Worm (Caenorhabditis elegans) whole organism, L2 larva: ENCODE results near the gene dhs-11.

Source experiments
- C34F6.9 ChIP-seq: fragments of 150-350 bp; optimal IDR thresholded peaks from 2 replicates; lab custom pipeline; 2014; ENCODE audit warnings: missing biosample characterization, missing genetic modification characterization
- F13H6.1 ChIP-seq: sonication (generic microtip); optimal IDR thresholded peaks from 2 replicates; lab custom pipeline; 2016; ENCODE audit warnings: missing genetic modification characterization, missing compliant biosample characterization
- R02D3.7 ChIP-seq: fragments of 150-350 bp; optimal IDR thresholded peaks from 2 replicates; lab custom pipeline; 2014; ENCODE audit warnings: missing biosample characterization, missing genetic modification characterization
- Y55F3AM.14 ChIP-seq: fragments of 200-800 bp; sonication (Bioruptor generic); optimal IDR thresholded peaks from 2 replicates; lab custom pipeline; 2018; ENCODE audit warnings: mild to moderate bottlenecking, missing genetic modification characterization, missing compliant biosample characterization
- ZK546.5 ChIP-seq: sonication (generic microtip); optimal IDR thresholded peaks from 2 replicates; lab custom pipeline; 2017; ENCODE audit warnings: missing biosample characterization, missing genetic modification characterization
- alr-1 ChIP-seq: fragments of 150-350 bp; optimal IDR thresholded peaks from 2 replicates; lab custom pipeline; 2014; ENCODE audit warnings: missing biosample characterization, missing genetic modification characterization
- aly-2 ChIP-seq: fragments of 150-350 bp; optimal IDR thresholded peaks from 2 replicates; lab custom pipeline; 2014; ENCODE audit warnings: missing biosample characterization, missing genetic modification characterization
- ama-1 ChIP-seq: fragments of 150-350 bp; optimal IDR thresholded peaks from 2 replicates; lab custom pipeline; 2018; ENCODE audit warnings: inconsistent platforms
- blmp-1 ChIP-seq: sonication (generic microtip); optimal IDR thresholded peaks from 2 replicates; lab custom pipeline; 2017; ENCODE audit warnings: missing genetic modification characterization, mild to moderate bottlenecking, missing compliant biosample characterization, antibody characterized with exemption, moderate library complexity; ENCODE audit not compliant: insufficient read depth
- ceh-16 ChIP-seq: fragments of 150-350 bp; optimal IDR thresholded peaks from 2 replicates; lab custom pipeline; 2014; ENCODE audit warnings: missing biosample characterization, missing genetic modification characterization
- ceh-82 ChIP-seq: fragments of 150-350 bp; optimal IDR thresholded peaks from 2 replicates; lab custom pipeline; 2014; ENCODE audit warnings: missing biosample characterization, missing genetic modification characterization
- crh-2 ChIP-seq: sonication (generic microtip); optimal IDR thresholded peaks from 2 replicates; lab custom pipeline; 2017; ENCODE audit warnings: missing biosample characterization, missing genetic modification characterization
- egl-27 ChIP-seq: sonication (generic microtip); optimal IDR thresholded peaks from 3 replicates; lab custom pipeline; 2017; ENCODE audit warnings: missing biosample characterization, missing genetic modification reagents, missing genetic modification characterization
- elt-1 ChIP-seq: fragments of 150-350 bp; optimal IDR thresholded peaks from 2 replicates; lab custom pipeline; 2014; ENCODE audit warnings: missing biosample characterization, missing genetic modification characterization
- elt-3 ChIP-seq: sonication (generic microtip); optimal IDR thresholded peaks from 2 replicates; lab custom pipeline; 2017; ENCODE audit warnings: missing biosample characterization, missing genetic modification characterization
- fos-1 ChIP-seq: fragments of 150-350 bp; optimal IDR thresholded peaks from 2 replicates; lab custom pipeline; 2014; ENCODE audit warnings: missing biosample characterization, missing genetic modification characterization
- gmeb-1 ChIP-seq: fragments of 150-350 bp; optimal IDR thresholded peaks from 2 replicates; lab custom pipeline; 2014; ENCODE audit warnings: missing biosample characterization, missing genetic modification characterization
- lin-11 ChIP-seq: fragments of 150-350 bp; sonication (generic microtip); optimal IDR thresholded peaks from 2 replicates; lab custom pipeline; 2014; ENCODE audit warnings: missing biosample characterization, missing genetic modification characterization, inconsistent platforms, mixed read lengths
- lin-13 ChIP-seq: fragments of 150-350 bp; optimal IDR thresholded peaks from 2 replicates; lab custom pipeline; 2014; ENCODE audit warnings: missing biosample characterization, missing genetic modification reagents, missing genetic modification characterization
- lin-39 ChIP-seq: fragments of 150-350 bp; optimal IDR thresholded peaks from 2 replicates; lab custom pipeline; 2014; ENCODE audit warnings: missing biosample characterization, missing genetic modification reagents, missing genetic modification characterization
- lsy-2 ChIP-seq, 2 experiments: fragments of 150-350 bp in 1 of 2; sonication (generic microtip) in 1 of 2; optimal IDR thresholded peaks; 2 replicates each; lab custom pipeline; 2014 to 2017; ENCODE audit warnings: missing biosample characterization in 2 of 2, missing genetic modification characterization in 2 of 2
- mab-5 ChIP-seq: fragments of 150-350 bp; optimal IDR thresholded peaks from 2 replicates; lab custom pipeline; 2014; ENCODE audit warnings: missing biosample characterization, missing genetic modification characterization
- mbf-1 ChIP-seq: sonication (generic microtip); optimal IDR thresholded peaks from 2 replicates; lab custom pipeline; 2017; ENCODE audit warnings: missing biosample characterization, missing genetic modification characterization
- mdl-1 ChIP-seq, 2 experiments: fragments of 150-350 bp in 1 of 2; sonication (generic microtip) in 1 of 2; optimal IDR thresholded peaks; 2 replicates each; lab custom pipeline; 2017; ENCODE audit warnings: missing biosample characterization in 2 of 2, missing genetic modification characterization in 2 of 2
- nhr-10 ChIP-seq: sonication (generic microtip); optimal IDR thresholded peaks from 2 replicates; lab custom pipeline; 2017; ENCODE audit warnings: missing biosample characterization, missing genetic modification characterization
- nhr-11 ChIP-seq: fragments of 150-350 bp; optimal IDR thresholded peaks from 2 replicates; lab custom pipeline; 2014; ENCODE audit warnings: missing biosample characterization, missing genetic modification characterization
- nhr-12 ChIP-seq: fragments of 150-350 bp; optimal IDR thresholded peaks from 2 replicates; lab custom pipeline; 2014; ENCODE audit warnings: missing biosample characterization, missing genetic modification characterization
- nhr-129 ChIP-seq: fragments of 150-350 bp; optimal IDR thresholded peaks from 2 replicates; lab custom pipeline; 2014; ENCODE audit warnings: missing biosample characterization, missing genetic modification characterization
- nhr-21 ChIP-seq: fragments of 150-350 bp; optimal IDR thresholded peaks from 2 replicates; lab custom pipeline; 2014; ENCODE audit warnings: missing biosample characterization, missing genetic modification characterization
- nhr-23 ChIP-seq: fragments of 150-350 bp; optimal IDR thresholded peaks from 2 replicates; lab custom pipeline; 2014; ENCODE audit warnings: missing biosample characterization, missing genetic modification reagents, missing genetic modification characterization
- nhr-25 ChIP-seq: fragments of 150-350 bp; sonication (generic microtip); optimal IDR thresholded peaks from 3 replicates; lab custom pipeline; 2014; ENCODE audit warnings: missing biosample characterization, missing genetic modification characterization
- nhr-6 ChIP-seq: fragments of 150-350 bp; optimal IDR thresholded peaks from 2 replicates; lab custom pipeline; 2014; ENCODE audit warnings: missing biosample characterization, missing genetic modification characterization
- nhr-77 ChIP-seq: fragments of 150-350 bp; optimal IDR thresholded peaks from 2 replicates; lab custom pipeline; 2014; ENCODE audit warnings: missing biosample characterization, missing genetic modification characterization
- peb-1 ChIP-seq: fragments of 150-350 bp; optimal IDR thresholded peaks from 2 replicates; lab custom pipeline; 2014; ENCODE audit warnings: missing biosample characterization, missing genetic modification characterization
- sem-4 ChIP-seq: fragments of 150-350 bp; optimal IDR thresholded peaks from 2 replicates; lab custom pipeline; 2014; ENCODE audit warnings: missing biosample characterization, missing genetic modification reagents, missing genetic modification characterization
- skn-1 ChIP-seq: sonication (generic microtip); optimal IDR thresholded peaks from 2 replicates; lab custom pipeline; 2017; ENCODE audit warnings: missing biosample characterization, missing genetic modification characterization
- sma-3 ChIP-seq: sonication (generic microtip); optimal IDR thresholded peaks from 2 replicates; lab custom pipeline; 2016; ENCODE audit warnings: missing genetic modification reagents, missing genetic modification characterization, missing compliant biosample characterization
- sma-9 ChIP-seq, 2 experiments: fragments of 150-350 bp in 1 of 2; sonication (generic microtip) in 1 of 2; optimal IDR thresholded peaks; 2 replicates each; lab custom pipeline; 2014 to 2016; ENCODE audit warnings: missing genetic modification characterization in 2 of 2, mild to moderate bottlenecking in 1 of 2, missing biosample characterization in 1 of 2, missing compliant biosample characterization in 1 of 2, missing genetic modification reagents in 1 of 2, moderate library complexity in 1 of 2
- snpc-4 ChIP-seq: fragments of 150-350 bp; optimal IDR thresholded peaks from 2 replicates; lab custom pipeline; 2014; ENCODE audit warnings: missing biosample characterization, missing genetic modification characterization
- unc-39 ChIP-seq: fragments of 150-350 bp; optimal IDR thresholded peaks from 2 replicates; lab custom pipeline; 2014; ENCODE audit warnings: missing biosample characterization, missing genetic modification characterization
- unc-55 ChIP-seq: fragments of 150-350 bp; sonication (generic microtip); optimal IDR thresholded peaks from 3 replicates; lab custom pipeline; 2014; ENCODE audit warnings: missing biosample characterization, missing genetic modification reagents, missing genetic modification characterization
- unc-62 ChIP-seq: fragments of 150-350 bp; optimal IDR thresholded peaks from 2 replicates; lab custom pipeline; 2014; ENCODE audit warnings: missing biosample characterization, missing genetic modification reagents, missing genetic modification characterization
- zag-1 ChIP-seq: fragments of 150-350 bp; optimal IDR thresholded peaks from 2 replicates; lab custom pipeline; 2014; ENCODE audit warnings: missing biosample characterization, missing genetic modification characterization
- ztf-1 ChIP-seq: fragments of 200-800 bp; sonication (Bioruptor generic); conservative IDR thresholded peaks from 2 replicates; pipeline ENCODE4 v1.3.6; 2022; ENCODE audit warnings: missing genetic modification characterization, missing compliant biosample characterization
- ztf-11 ChIP-seq: sonication (generic microtip); optimal IDR thresholded peaks from 2 replicates; lab custom pipeline; 2017; ENCODE audit warnings: missing biosample characterization, missing genetic modification characterization
- ztf-4 ChIP-seq: fragments of 150-350 bp; optimal IDR thresholded peaks from 2 replicates; lab custom pipeline; 2014; ENCODE audit warnings: missing biosample characterization, missing genetic modification characterization

Gene dhs-11

DNA sequence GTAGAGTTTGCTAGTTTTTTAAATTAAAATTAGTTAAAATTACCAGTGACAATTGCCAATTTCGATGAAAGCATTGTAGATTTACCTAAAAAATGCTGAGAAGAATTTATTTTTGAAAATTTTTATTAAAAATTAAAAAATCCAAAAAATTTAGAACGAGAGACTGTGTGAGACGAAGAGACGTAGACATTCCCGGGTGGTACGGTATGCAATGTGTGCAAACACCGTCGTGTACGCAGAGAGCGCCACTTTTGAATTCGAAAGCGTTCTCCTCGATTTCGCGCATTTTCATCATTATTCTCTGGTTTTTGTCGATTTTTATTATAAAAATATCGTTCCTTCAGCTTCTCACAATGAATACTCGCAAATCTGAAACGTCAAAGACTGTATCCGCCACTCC lies at the start of gene dhs-11, which contains the start of gene orc-1:
TSS of gene dhs-11 (minus strand) at position 85 of the 400 bp plus-strand sequence.
TSS of gene orc-1 (plus strand) at position 349 of the 400 bp plus-strand sequence.
- TF ChIP-seq aly-2 (tag; lab: Kevin White, UChicago) (no peak), elt-1 (no peak), sem-4 (no peak), unc-55 (GFP tag; lab: Kevin White, UChicago) (peak; percentile 82), skn-1 (tag; lab: Kevin White, UChicago) (no peak), crh-2 (peak; percentile 25), zag-1 (tag; lab: Kevin White, UChicago) (no peak), nhr-129 (tag; lab: Kevin White, UChicago) (peak; percentile 51), nhr-77 (tag; lab: Kevin White, UChicago) (no peak), nhr-25 (tag; lab: Kevin White, UChicago) (peak; percentile 50), ztf-4 (tag; lab: Kevin White, UChicago) (no peak), sma-9 (GFP tag; optimal IDR thresholded peaks at IDR 0.05; lab: Kevin White, UChicago) (no peak), sma-9 (tag; optimal IDR thresholded peaks at IDR 0.05; lab: Kevin White, UChicago) (no peak), alr-1 (no peak), R02D3.7 (tag; lab: Kevin White, UChicago) (no peak), nhr-6 (tag; lab: Kevin White, UChicago) (no peak), nhr-10 (tag; lab: Kevin White, UChicago) (no peak), fos-1 (tag; lab: Kevin White, UChicago) (peak; percentile 13), elt-3 (tag; lab: Kevin White, UChicago) (no peak), mdl-1 (tag; optimal IDR thresholded peaks at IDR 0.05; lab: Kevin White, UChicago) (no peak), ama-1 (lab: Kevin White, UChicago) (no peak), nhr-21 (tag; lab: Kevin White, UChicago) (peak; percentile 10), ceh-82 (tag; lab: Kevin White, UChicago) (no peak), nhr-12 (no peak), unc-39 (tag; lab: Kevin White, UChicago) (no peak), unc-62 (GFP tag; lab: Kevin White, UChicago) (no peak), F13H6.1 (no peak), ztf-11 (tag; lab: Kevin White, UChicago) (no peak), lin-39 (tag; lab: Kevin White, UChicago) (no peak), lsy-2 (tag; optimal IDR thresholded peaks at IDR 0.05; lab: Kevin White, UChicago) (peak; percentile 91 to 99), ceh-16 (tag; lab: Kevin White, UChicago) (no peak), gmeb-1 (tag; lab: Kevin White, UChicago) (peak; percentile 87), lin-13 (GFP tag; lab: Kevin White, UChicago) (peak; percentile 37), sma-3 (peak; percentile 15), lin-11 (tag; lab: Kevin White, UChicago) (peak; percentile 52), C34F6.9 (tag; lab: Kevin White, UChicago) (peak; percentile 77), nhr-23 (tag; lab: Kevin White, UChicago) (no peak), mbf-1 (tag; lab: Kevin White, UChicago) (no peak), snpc-4 (tag; lab: Kevin White, UChicago) (no peak), ZK546.5 (tag; lab: Kevin White, UChicago) (no peak), ztf-1 (no peak)

ce11 chrIII:10691019-10691418 lies 48.4 kb upstream of the dhs-11 start, which contains the start of gene Y39A1A.17:
Y39A1A.17 (minus strand) TSS chrIII:10691119.
- no peak for TF ChIP-seq egl-27 (tag; lab: Kevin White, UChicago)
- no peak for TF ChIP-seq aly-2 (tag; lab: Kevin White, UChicago)
- TF ChIP-seq nhr-129 (tag; lab: Kevin White, UChicago) = no peak
- no peak for TF ChIP-seq ama-1 (lab: Kevin White, UChicago)
- no peak for TF ChIP-seq peb-1 (tag; lab: Kevin White, UChicago)
- TF ChIP-seq ztf-4 (tag; lab: Kevin White, UChicago) = no peak
- no peak for TF ChIP-seq sma-9 (GFP tag; optimal IDR thresholded peaks at IDR 0.05; lab: Kevin White, UChicago)
- TF ChIP-seq sma-9 (tag; optimal IDR thresholded peaks at IDR 0.05; lab: Kevin White, UChicago) = no peak
- TF ChIP-seq unc-39 (tag; lab: Kevin White, UChicago) = no peak
- TF ChIP-seq elt-1 = no peak
- TF ChIP-seq nhr-12 = no peak
- TF ChIP-seq crh-2 = no peak
- TF ChIP-seq mab-5 = no peak
- no peak for TF ChIP-seq nhr-21 (tag; lab: Kevin White, UChicago)
- no peak for TF ChIP-seq nhr-11 (tag; lab: Kevin White, UChicago)
- no peak for TF ChIP-seq ZK546.5 (tag; lab: Kevin White, UChicago)
- TF ChIP-seq Y55F3AM.14 (GFP tag; lab: Kevin White, UChicago) = no peak
- TF ChIP-seq blmp-1 (tag; lab: Kevin White, UChicago) = no peak
- no peak for TF ChIP-seq elt-3 (tag; lab: Kevin White, UChicago)
- TF ChIP-seq ztf-11 (tag; lab: Kevin White, UChicago) = no peak
